Worm (Caenorhabditis elegans): Measurements from ENCODE around the gene lgc-23.

The lgc-23 gene

DNA sequence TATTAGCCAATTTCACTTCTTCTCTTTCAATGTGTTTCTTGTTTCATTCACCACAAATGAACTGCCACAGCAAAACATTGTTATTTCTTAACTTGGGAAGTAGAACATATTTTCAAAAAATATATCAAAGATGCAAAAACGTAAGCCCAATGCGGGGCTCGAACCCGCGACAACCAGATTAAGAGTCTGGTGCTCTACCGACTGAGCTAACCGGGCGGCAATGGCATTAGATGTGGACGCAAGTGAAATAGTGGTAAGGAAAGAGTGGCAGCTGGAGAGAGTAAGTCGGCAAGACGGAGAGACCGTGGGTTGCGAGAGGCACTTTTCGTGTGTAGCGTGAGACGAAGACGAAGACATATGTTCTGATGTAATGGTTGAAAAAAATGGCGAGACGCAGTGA lies 41.0 kb downstream of the lgc-23 start (continued):
- TF ChIP-seq lsy-2 (tag; optimal IDR thresholded peaks at IDR 0.05) (peak; percentile 66 to 74), ceh-63 (GFP tag; optimal IDR thresholded peaks at IDR 0.05) (no peak), egl-27 (tag; optimal IDR thresholded peaks at IDR 0.05) (no peak), alr-1 (tag; optimal IDR thresholded peaks at IDR 0.05; ENCODE audit: borderline replicate concordance) (no peak), C04F5.9 (tag; optimal IDR thresholded peaks at IDR 0.05) (peak; percentile 35), tbx-2 (tag; optimal IDR thresholded peaks at IDR 0.05) (peak; percentile 79), swsn-7 (tag; optimal IDR thresholded peaks at IDR 0.05) (peak; percentile 85), fkh-10 (GFP tag; optimal IDR thresholded peaks at IDR 0.05) (peak; percentile 85), hlh-4 (tag; optimal IDR thresholded peaks at IDR 0.05) (no peak), hpl-2 (GFP tag; optimal IDR thresholded peaks at IDR 0.05) (no peak)

ce11 chrX:12108517-12109216 lies 43.7 kb downstream of the lgc-23 start, which contains the start of the genes W03G11.2 and lgc-13:
W03G11.2 (minus strand) TSS chrX:12108617.
lgc-13 (plus strand) TSS chrX:12109166.
- TF ChIP-seq lir-3 (tag; optimal IDR thresholded peaks at IDR 0.05; ENCODE audit: poor library complexity) (no peak), unc-86 (tag; optimal IDR thresholded peaks at IDR 0.05) (no peak), C34B4.2 (tag; optimal IDR thresholded peaks at IDR 0.05) (no peak), efl-3 (GFP tag; optimal IDR thresholded peaks at IDR 0.05) (no peak)

- no peak for TF ChIP-seq isw-1 (GFP tag; IDR thresholded peaks at IDR 0.05)
- TF ChIP-seq nhr-11 (tag; optimal IDR thresholded peaks at IDR 0.05): no peak
- no peak for TF ChIP-seq pax-3 (tag; optimal IDR thresholded peaks at IDR 0.05)
- no peak for TF ChIP-seq nhr-20 (tag; optimal IDR thresholded peaks at IDR 0.05)
- no peak for TF ChIP-seq nhr-84 (tag; optimal IDR thresholded peaks at IDR 0.05)
- TF ChIP-seq lin-13 (GFP tag; optimal IDR thresholded peaks at IDR 0.05): no peak
- no peak for TF ChIP-seq fkh-4 (tag; optimal IDR thresholded peaks at IDR 0.05; ENCODE audit: borderline replicate concordance)
- no peak for TF ChIP-seq ceh-63 (GFP tag; optimal IDR thresholded peaks at IDR 0.05)
- TF ChIP-seq tlp-1 (tag; optimal IDR thresholded peaks at IDR 0.05): no peak
- TF ChIP-seq lin-39 (tag; optimal IDR thresholded peaks at IDR 0.05): no peak
- TF ChIP-seq unc-130 (tag; optimal IDR thresholded peaks at IDR 0.05): no peak
- no peak for TF ChIP-seq sptf-1 (tag; optimal IDR thresholded peaks at IDR 0.05)
- no peak for TF ChIP-seq mdl-1 (tag; optimal IDR thresholded peaks at IDR 0.05)
- no peak for TF ChIP-seq nhr-28 (tag; optimal IDR thresholded peaks at IDR 0.05)
- TF ChIP-seq sup-37 (GFP tag; optimal IDR thresholded peaks at IDR 0.05): no peak
- no peak for TF ChIP-seq pqm-1 (tag; optimal IDR thresholded peaks at IDR 0.05)
- no peak for TF ChIP-seq Y116A8C.19 (tag; optimal IDR thresholded peaks at IDR 0.05; ENCODE audit: borderline replicate concordance)
- TF ChIP-seq rnt-1 (tag; optimal IDR thresholded peaks at IDR 0.05): no peak
- TF ChIP-seq lin-15B (tag; optimal IDR thresholded peaks at IDR 0.05): no peak
Measured at ce11 chrX:12111213-12111612, 46.2 kb downstream of the lgc-23 start, which contains the start of gene lgc-14. lgc-14 (plus strand) TSS chrX:12111513.

- TF ChIP-seq vab-15 (tag; optimal IDR thresholded peaks at IDR 0.05): no peak
- TF ChIP-seq elt-3 (tag; optimal IDR thresholded peaks at IDR 0.05): no peak
- TF ChIP-seq isw-1 (GFP tag; IDR thresholded peaks at IDR 0.05): no peak
- no peak for TF ChIP-seq Y116A8C.19 (tag; optimal IDR thresholded peaks at IDR 0.05; ENCODE audit: borderline replicate concordance)
- TF ChIP-seq grh-1 (GFP tag; IDR thresholded peaks at IDR 0.05): no peak
- no peak for TF ChIP-seq fkh-4 (tag; optimal IDR thresholded peaks at IDR 0.05; ENCODE audit: borderline replicate concordance)
- no peak for TF ChIP-seq mdl-1 (tag; optimal IDR thresholded peaks at IDR 0.05)
- TF ChIP-seq sox-4 (tag; optimal IDR thresholded peaks at IDR 0.05): no peak
- no peak for TF ChIP-seq swsn-7 (tag; optimal IDR thresholded peaks at IDR 0.05)
- TF ChIP-seq hlh-17 (GFP tag; optimal IDR thresholded peaks at IDR 0.05; ENCODE audit: borderline replicate concordance): no peak
- TF ChIP-seq lin-39 (tag; optimal IDR thresholded peaks at IDR 0.05): no peak
- no peak for TF ChIP-seq rnt-1 (tag; optimal IDR thresholded peaks at IDR 0.05)
Measured at ce11 chrX:12114024-12114423, 49.0 kb downstream of the lgc-23 start, which contains the start of gene lgc-15. lgc-15 (plus strand) TSS chrX:12114324.

All from whole organism, L1 larva.